Worm (Caenorhabditis elegans): ENCODE results near the gene Y62H9A.13.

ce11 chrX:11885577-11885976, 31.2 kb upstream of the Y62H9A.13 start, which contains the start of gene Y62H9A.7:
- TF ChIP-seq skn-1 (tag; optimal IDR thresholded peaks at IDR 0.05) = no peak
- TF ChIP-seq nhr-237 (tag; optimal IDR thresholded peaks at IDR 0.05) = no peak
- TF ChIP-seq nhr-76 (tag; optimal IDR thresholded peaks at IDR 0.05) = no peak
- TF ChIP-seq ceh-82 (tag; optimal IDR thresholded peaks at IDR 0.05) = no peak
- TF ChIP-seq ztf-11 (tag; optimal IDR thresholded peaks at IDR 0.05) = no peak
- no peak for TF ChIP-seq unc-39 (tag; optimal IDR thresholded peaks at IDR 0.05)
- TF ChIP-seq nhr-77 (tag; optimal IDR thresholded peaks at IDR 0.05) = no peak
- TF ChIP-seq lsy-2 (tag; optimal IDR thresholded peaks at IDR 0.05) = no peak
- TF ChIP-seq dpl-1 (GFP tag; optimal IDR thresholded peaks at IDR 0.05) = no peak
- no peak for TF ChIP-seq nhr-6 (tag; optimal IDR thresholded peaks at IDR 0.05)

Measured in whole organism, L4 larva.